Worm (Caenorhabditis elegans): ENCODE results near the gene cit-1.1.

- TF ChIP-seq med-1 (GFP tag; optimal IDR thresholded peaks at IDR 0.05; ENCODE audit: insufficient read depth) = no peak
- no peak for TF ChIP-seq ztf-29 (GFP tag; IDR thresholded peaks at IDR 0.05)
- TF ChIP-seq klf-2 (GFP tag; conservative IDR thresholded peaks at IDR 0.05) = no peak
- no peak for TF ChIP-seq cog-1 (tag; optimal IDR thresholded peaks at IDR 0.05)
- no peak for TF ChIP-seq ref-1 (GFP tag; conservative IDR thresholded peaks at IDR 0.05)
Measured at ce11 chrIII:8009769-8010168, at the start of gene cit-1.1.

All from whole organism, midembryonic.